Fruit fly (Drosophila melanogaster): ENCODE results near the gene ergic53.

ergic53 gene

DNA sequence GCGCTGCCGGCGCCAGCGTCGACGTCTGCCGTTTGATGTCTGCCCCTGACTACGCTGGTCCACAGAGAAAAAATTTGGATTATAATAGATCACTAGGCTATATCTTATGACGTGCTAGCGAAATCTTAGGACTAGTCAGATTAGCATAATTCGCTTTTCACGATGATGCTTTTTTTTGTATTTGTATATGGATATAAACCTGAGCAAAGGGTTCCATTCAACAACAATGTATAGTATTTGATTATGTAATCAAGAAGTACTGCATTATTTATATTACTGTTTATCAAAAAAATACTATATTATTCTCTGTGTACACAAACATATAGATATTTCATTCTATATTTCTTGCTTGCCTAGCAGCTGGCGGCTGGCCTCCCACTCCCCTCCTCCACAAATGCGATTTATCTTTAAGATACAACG, 12.3 kb downstream of the ergic53 start (continued):
- TF ChIP-seq C15 (GFP tag; IDR thresholded peaks at IDR 0.05) (0 out of 3 replicates have a peak, but pooled peaks have one; percentile 39), gce (GFP tag; IDR thresholded peaks at IDR 0.05) (peak; percentile 72; the same call in 1 of the 3 replicates), CG12236 (GFP tag; optimal IDR thresholded peaks at IDR 0.05) (peak; percentile 24), MESR4 (GFP tag; optimal IDR thresholded peaks at IDR 0.05) (no peak), CG10274 (GFP tag; optimal IDR thresholded peaks at IDR 0.05) (peak; percentile 72), Meics (GFP tag; optimal IDR thresholded peaks at IDR 0.05) (peak; percentile 92), CG11456 (GFP tag; IDR thresholded peaks at IDR 0.05) (peak; percentile 82), HHEX (GFP tag; optimal IDR thresholded peaks at IDR 0.05) (peak; percentile 90), CG31388 (GFP tag; optimal IDR thresholded peaks at IDR 0.05) (peak; percentile 42), tin (GFP tag; optimal IDR thresholded peaks at IDR 0.05) (peak; percentile 81), tll (GFP tag; optimal IDR thresholded peaks at IDR 0.05) (no peak), usp (GFP tag; optimal IDR thresholded peaks at IDR 0.05) (no peak), hb (GFP tag; IDR thresholded peaks at IDR 0.05; ENCODE audit: partially characterized antibody) (no peak), Doc2 (GFP tag; IDR thresholded peaks at IDR 0.05) (no peak), Kr (GFP tag; optimal IDR thresholded peaks at IDR 0.05) (no peak), pnt (GFP tag; optimal IDR thresholded peaks at IDR 0.05) (peak; percentile 66), Hmx (GFP tag; optimal IDR thresholded peaks at IDR 0.05) (no peak), Eip74EF (GFP tag; optimal IDR thresholded peaks at IDR 0.05) (peak in 1 of 2 experiments; percentile 80), wek (GFP tag; optimal IDR thresholded peaks at IDR 0.05) (peak; percentile 57), CG6791 (GFP tag; IDR thresholded peaks at IDR 0.05; ENCODE audit: partially characterized antibody) (no peak), CG9797 (GFP tag; optimal IDR thresholded peaks at IDR 0.05) (no peak), Oaz (GFP tag; IDR thresholded peaks at IDR 0.05) (peak; percentile 54; the same call in 1 of the 2 replicates), MBD-R2 (GFP tag; IDR thresholded peaks at IDR 0.05) (peak; percentile 64; the same call in 1 of the 2 replicates), CG7786 (GFP tag; optimal IDR thresholded peaks at IDR 0.05) (peak; percentile 78), CG15073 (GFP tag; optimal IDR thresholded peaks at IDR 0.05) (peak; percentile 6), ERR (GFP tag; optimal IDR thresholded peaks at IDR 0.05) (peak; percentile 58), ftz-f1 (GFP tag; optimal IDR thresholded peaks at IDR 0.05) (no peak), da (GFP tag; optimal IDR thresholded peaks at IDR 0.05) (peak; percentile 44), CG9932 (GFP tag; IDR thresholded peaks at IDR 0.05) (peak; percentile 87), CG10543 (GFP tag; optimal IDR thresholded peaks at IDR 0.05) (peak; percentile 89), CG11560 (tag; IDR thresholded peaks at IDR 0.05) (peak; percentile 63), CG2202 (tag; optimal IDR thresholded peaks at IDR 0.05) (peak; percentile 50), Dp (GFP tag; optimal IDR thresholded peaks at IDR 0.05) (no peak), Elba2 (GFP tag; optimal IDR thresholded peaks at IDR 0.05) (no peak), CG7963 (GFP tag; IDR thresholded peaks at IDR 0.05; ENCODE audit: partially characterized antibody) (no peak), esg (GFP tag; conservative IDR thresholded peaks at IDR 0.05) (peak; percentile 82), lab (GFP tag; optimal IDR thresholded peaks at IDR 0.05) (peak; percentile 93), Taf1 (GFP tag; IDR thresholded peaks at IDR 0.05) (peak; percentile 76), grn (GFP tag; optimal IDR thresholded peaks at IDR 0.05) (peak; percentile 22), Dip2 (GFP tag; IDR thresholded peaks at IDR 0.05) (no peak; the same call in 1 of the 2 replicates), onecut (GFP tag; IDR thresholded peaks at IDR 0.05) (peak; percentile 65), CG10462 (GFP tag; optimal IDR thresholded peaks at IDR 0.05) (peak; percentile 55), Nf-YA (GFP tag; IDR thresholded peaks at IDR 0.05) (peak; percentile 68; the same call in 1 of the 2 replicates), al (GFP tag; IDR thresholded peaks at IDR 0.05) (peak; percentile 85), CG14014 (GFP tag; IDR thresholded peaks at IDR 0.05) (peak; percentile 79), CG10431 (GFP tag; optimal IDR thresholded peaks at IDR 0.05) (no peak), sens (GFP tag) (peak; percentile 94), ind (GFP tag; optimal IDR thresholded peaks at IDR 0.05) (peak; percentile 81), CG17186 (GFP tag; optimal IDR thresholded peaks at IDR 0.05) (no peak), dati (GFP tag; IDR thresholded peaks at IDR 0.05) (no peak), Tbp (GFP tag; optimal IDR thresholded peaks at IDR 0.05) (no peak)

Measured in whole organism, embryonic.